Fruit fly (Drosophila melanogaster) whole organism, embryonic: ENCODE data around the gene rdog.

Source experiments
- Adf1 ChIP-seq: fragments of 200-800 bp; sonication (Bioruptor generic); IDR thresholded peaks from 2 replicates; pipeline ENCODE4 v1.3.6; 2022; ENCODE audit warnings: missing biosample characterization, missing genetic modification characterization
- Atf6 ChIP-seq: fragments of 200-800 bp; sonication (Bioruptor generic); IDR thresholded peaks from 2 replicates; pipeline ENCODE4 v1.3.6; 2022; ENCODE audit warnings: missing biosample characterization, missing genetic modification characterization
- BtbVII ChIP-seq: fragments of 200-800 bp; sonication (Bioruptor generic); optimal IDR thresholded peaks from 3 replicates; lab custom pipeline; 2017; ENCODE audit warnings: missing biosample characterization, mild to moderate bottlenecking, missing genetic modification characterization
- CG10267 ChIP-seq: fragments of 200-800 bp; sonication (Bioruptor generic); optimal IDR thresholded peaks from 2 replicates; lab custom pipeline; 2018; ENCODE audit warnings: missing biosample characterization, mild to moderate bottlenecking, missing genetic modification characterization, moderate library complexity
- CG10462 ChIP-seq: fragments of 200-800 bp; sonication (Bioruptor generic); optimal IDR thresholded peaks from 2 replicates; lab custom pipeline; 2016; ENCODE audit warnings: missing biosample characterization, missing genetic modification characterization
- CG10959 ChIP-seq: fragments of 200-800 bp; sonication (Bioruptor generic); IDR thresholded peaks from 2 replicates; pipeline ENCODE4 v1.3.6; 2022; ENCODE audit warnings: missing biosample characterization, missing genetic modification characterization
- CG12155 ChIP-seq: fragments of 200-800 bp; sonication (Bioruptor generic); optimal IDR thresholded peaks from 3 replicates; lab custom pipeline; 2016; ENCODE audit warnings: missing biosample characterization, missing genetic modification characterization
- CG12744 ChIP-seq: fragments of 200-800 bp; sonication (Bioruptor generic); optimal IDR thresholded peaks from 2 replicates; lab custom pipeline; 2016; ENCODE audit warnings: missing biosample characterization, missing genetic modification characterization
- CG14860 ChIP-seq: fragments of 200-800 bp; sonication (Bioruptor generic); IDR thresholded peaks from 3 replicates; pipeline ENCODE4 v1.3.6; 2022; ENCODE audit warnings: missing biosample characterization, missing genetic modification characterization; ENCODE audit not compliant: partially characterized antibody
- CG14965 ChIP-seq: fragments of 200-800 bp; sonication (Bioruptor generic); optimal IDR thresholded peaks from 2 replicates; lab custom pipeline; 2016; ENCODE audit warnings: missing biosample characterization, missing genetic modification characterization, borderline replicate concordance
- CG15601 ChIP-seq: fragments of 200-800 bp; sonication (Bioruptor generic); optimal IDR thresholded peaks from 3 replicates; lab custom pipeline; 2019; ENCODE audit warnings: missing biosample characterization, mild to moderate bottlenecking, missing genetic modification characterization, moderate library complexity
- CG18476 ChIP-seq: fragments of 200-800 bp; sonication (Bioruptor generic); optimal IDR thresholded peaks from 2 replicates; lab custom pipeline; 2016; ENCODE audit warnings: missing biosample characterization, mild to moderate bottlenecking, missing genetic modification characterization
- CG2678 ChIP-seq: fragments of 200-800 bp; sonication (Bioruptor generic); optimal IDR thresholded peaks from 3 replicates; lab custom pipeline; 2019; ENCODE audit warnings: missing biosample characterization, mild to moderate bottlenecking, missing genetic modification characterization, moderate library complexity
- CG2875 ChIP-seq: fragments of 200-800 bp; sonication (Bioruptor generic); optimal IDR thresholded peaks from 2 replicates; lab custom pipeline; 2017; ENCODE audit warnings: missing biosample characterization, mild to moderate bottlenecking, missing genetic modification characterization, missing genetic modification reagents
- CG3163 ChIP-seq: fragments of 200-800 bp; sonication (Bioruptor generic); optimal IDR thresholded peaks from 3 replicates; lab custom pipeline; 2016; ENCODE audit warnings: missing biosample characterization, missing genetic modification characterization
- CG4328 ChIP-seq: fragments of 200-800 bp; sonication (Bioruptor generic); optimal IDR thresholded peaks from 3 replicates; lab custom pipeline; 2017; ENCODE audit warnings: missing biosample characterization, missing genetic modification reagents, missing genetic modification characterization
- CG5180 ChIP-seq: fragments of 200-800 bp; sonication (Bioruptor generic); optimal IDR thresholded peaks from 3 replicates; lab custom pipeline; 2017; ENCODE audit warnings: missing biosample characterization, missing genetic modification characterization, mild to moderate bottlenecking, moderate library complexity, missing genetic modification reagents
- CG8281 ChIP-seq: fragments of 200-800 bp; sonication (Bioruptor generic); optimal IDR thresholded peaks from 2 replicates; lab custom pipeline; 2018; ENCODE audit warnings: missing biosample characterization, mild to moderate bottlenecking, missing genetic modification characterization, moderate library complexity
- CG8944 ChIP-seq: fragments of 200-800 bp; sonication (Bioruptor generic); optimal IDR thresholded peaks from 3 replicates; lab custom pipeline; 2016; ENCODE audit warnings: missing biosample characterization, missing genetic modification characterization
- CG9215 ChIP-seq: fragments of 200-800 bp; sonication (Bioruptor generic); IDR thresholded peaks from 2 replicates; pipeline ENCODE4 v1.3.6; 2022; ENCODE audit warnings: missing biosample characterization, missing genetic modification characterization
- CTCF ChIP-seq: fragments of 200-800 bp; sonication (Bioruptor generic); optimal IDR thresholded peaks from 2 replicates; lab custom pipeline; 2017; ENCODE audit warnings: missing biosample characterization, mild to moderate bottlenecking, missing genetic modification characterization, moderate library complexity
- Dfd ChIP-seq, 2 experiments: fragments of >200 bp; optimal IDR thresholded peaks; 2 replicates each; lab custom pipeline; 2017; ENCODE audit warnings: missing biosample characterization in 2 of 2, missing genetic modification characterization in 2 of 2
- H2.0 ChIP-seq: fragments of 200-800 bp; sonication (Bioruptor generic); IDR thresholded peaks from 2 replicates; pipeline ENCODE4 v1.3.6; 2022; ENCODE audit warnings: missing biosample characterization, missing genetic modification characterization
- HLH4C ChIP-seq: fragments of 200-800 bp; sonication (Bioruptor generic); IDR thresholded peaks from 3 replicates; pipeline ENCODE4 v1.3.6; 2022; ENCODE audit warnings: missing biosample characterization, missing genetic modification characterization; ENCODE audit not compliant: partially characterized antibody
- Hand ChIP-seq: fragments of 200-800 bp; sonication (Bioruptor generic); optimal IDR thresholded peaks from 2 replicates; lab custom pipeline; 2017; ENCODE audit warnings: mild to moderate bottlenecking, missing biosample characterization, missing genetic modification reagents, missing genetic modification characterization
- HmgZ ChIP-seq: fragments of 200-800 bp; sonication (Bioruptor generic); optimal IDR thresholded peaks from 2 replicates; lab custom pipeline; 2018; ENCODE audit warnings: missing biosample characterization, mild to moderate bottlenecking, missing genetic modification characterization
- Hmx ChIP-seq: fragments of 200-800 bp; sonication (Bioruptor generic); optimal IDR thresholded peaks from 2 replicates; lab custom pipeline; 2016; ENCODE audit warnings: missing biosample characterization, missing genetic modification characterization
- Hr78 ChIP-seq, 2 experiments: fragments of 200-800 bp in 1 of 2; fragments of >200 bp in 1 of 2; sonication (Bioruptor generic) in 1 of 2; optimal IDR thresholded peaks; 2 replicates each; lab custom pipeline; 2017 to 2019; ENCODE audit warnings: missing biosample characterization in 2 of 2, missing genetic modification characterization in 2 of 2, mild to moderate bottlenecking in 1 of 2, moderate library complexity in 1 of 2
- Lhr ChIP-seq: fragments of 200-800 bp; sonication (Bioruptor generic); optimal IDR thresholded peaks from 3 replicates; lab custom pipeline; 2017; ENCODE audit warnings: mild to moderate bottlenecking, missing biosample characterization, missing genetic modification reagents, missing genetic modification characterization
- MTF-1 ChIP-seq: fragments of 200-800 bp; sonication (Bioruptor generic); optimal IDR thresholded peaks from 2 replicates; lab custom pipeline; 2018; ENCODE audit warnings: missing biosample characterization, mild to moderate bottlenecking, missing genetic modification characterization, borderline replicate concordance
- Xrp1 ChIP-seq: fragments of 200-800 bp; sonication (Bioruptor generic); IDR thresholded peaks from 2 replicates; pipeline ENCODE4 v1.3.6; 2022; ENCODE audit warnings: missing biosample characterization, missing genetic modification characterization
- bsh ChIP-seq, 2 experiments: fragments of 200-800 bp; sonication (Bioruptor generic); optimal IDR thresholded peaks; 2 replicates each; lab custom pipeline; 2017 to 2018; ENCODE audit warnings: mild to moderate bottlenecking in 2 of 2, missing biosample characterization in 2 of 2, missing genetic modification characterization in 2 of 2, moderate library complexity in 1 of 2
- cato ChIP-seq: fragments of 200-800 bp; sonication (Bioruptor generic); optimal IDR thresholded peaks from 2 replicates; lab custom pipeline; 2016; ENCODE audit warnings: missing biosample characterization, missing genetic modification characterization, borderline replicate concordance
- da ChIP-seq: fragments of 200-800 bp; sonication (Bioruptor generic); optimal IDR thresholded peaks from 2 replicates; lab custom pipeline; 2016; ENCODE audit warnings: missing biosample characterization, missing genetic modification characterization
- dan ChIP-seq: fragments of 200-800 bp; sonication (Bioruptor generic); IDR thresholded peaks from 2 replicates; pipeline ENCODE4 v1.3.6; 2022; ENCODE audit warnings: missing biosample characterization, missing genetic modification characterization
- grn ChIP-seq: fragments of 200-800 bp; sonication (Bioruptor generic); optimal IDR thresholded peaks from 3 replicates; lab custom pipeline; 2017; ENCODE audit warnings: missing biosample characterization, missing genetic modification characterization
- h ChIP-seq: fragments of >200 bp; optimal IDR thresholded peaks from 2 replicates; lab custom pipeline; 2017
- hb ChIP-seq: fragments of 200-800 bp; sonication (Bioruptor generic); IDR thresholded peaks from 3 replicates; pipeline ENCODE4 v1.3.6; 2022; ENCODE audit warnings: missing biosample characterization, missing genetic modification characterization; ENCODE audit not compliant: partially characterized antibody
- hkb ChIP-seq, 2 experiments: fragments of 200-800 bp in 1 of 2; fragments of >200 bp in 1 of 2; sonication (Bioruptor generic) in 1 of 2; IDR thresholded peaks in 1 of 2; optimal IDR thresholded peaks in 1 of 2; 2 replicates each; pipeline versions ENCODE4 v1.3.6 to Lab custom; 2017 to 2022; ENCODE audit warnings: missing biosample characterization in 1 of 2, missing genetic modification characterization in 1 of 2
- inv ChIP-seq: fragments of 200-800 bp; sonication (Bioruptor generic); IDR thresholded peaks from 2 replicates; pipeline ENCODE4 v1.3.6; 2022; ENCODE audit warnings: missing biosample characterization, missing genetic modification characterization; ENCODE audit not compliant: partially characterized antibody
- oc ChIP-seq: fragments of 200-800 bp; sonication (Bioruptor generic); optimal IDR thresholded peaks from 2 replicates; lab custom pipeline; 2018; ENCODE audit warnings: missing biosample characterization, mild to moderate bottlenecking, missing genetic modification characterization, moderate library complexity
- phol ChIP-seq: fragments of 200-800 bp; sonication (Bioruptor generic); optimal IDR thresholded peaks from 3 replicates; lab custom pipeline; 2018; ENCODE audit warnings: missing biosample characterization, mild to moderate bottlenecking, missing genetic modification characterization, moderate library complexity
- prd ChIP-seq, 3 experiments: fragments of >200 bp in 2 of 3; fragments of 200-800 bp in 1 of 3; sonication (Bioruptor generic) in 1 of 3; optimal IDR thresholded peaks in 2 of 3; IDR thresholded peaks in 1 of 3; 2 replicates in 2 of 3; 3 replicates in 1 of 3; pipeline versions ENCODE4 v1.3.6 to Lab custom; 2017 to 2022; ENCODE audit warnings: missing biosample characterization in 1 of 3, missing genetic modification characterization in 1 of 3
- repo ChIP-seq: fragments of 200-800 bp; sonication (Bioruptor generic); optimal IDR thresholded peaks from 2 replicates; lab custom pipeline; 2016; ENCODE audit warnings: missing biosample characterization, missing genetic modification characterization
- rib ChIP-seq: fragments of 200-800 bp; sonication (Bioruptor generic); IDR thresholded peaks from 2 replicates; pipeline ENCODE4 v1.3.6; 2022; ENCODE audit warnings: missing biosample characterization, missing genetic modification characterization
- sc ChIP-seq, 3 experiments: fragments of >200 bp in 2 of 3; fragments of 200-800 bp in 1 of 3; sonication (Bioruptor generic) in 1 of 3; optimal IDR thresholded peaks; 2 replicates in 2 of 3; 3 replicates in 1 of 3; lab custom pipeline; 2017; ENCODE audit warnings: mild to moderate bottlenecking in 1 of 3, missing biosample characterization in 1 of 3, missing genetic modification characterization in 1 of 3, missing genetic modification reagents in 1 of 3
- sim ChIP-seq: fragments of 200-800 bp; sonication (Bioruptor generic); IDR thresholded peaks from 2 replicates; pipeline ENCODE4 v1.3.6; 2022; ENCODE audit warnings: missing biosample characterization, missing genetic modification characterization
- ssp ChIP-seq: fragments of 200-800 bp; sonication (Bioruptor generic); IDR thresholded peaks from 2 replicates; pipeline ENCODE4 v1.3.6; 2022; ENCODE audit warnings: missing biosample characterization, missing genetic modification characterization
- zfh2 ChIP-seq: fragments of 200-800 bp; sonication (Bioruptor generic); optimal IDR thresholded peaks from 2 replicates; lab custom pipeline; 2016; ENCODE audit warnings: missing biosample characterization, missing genetic modification characterization

rdog gene

dm6 chr3R:29116167-29116725 lies 41.7 kb upstream of the rdog start, which contains the start of gene Atg14 (continued):
- TF ChIP-seq dan: no peak
- no peak for TF ChIP-seq h (lab: Kevin White, UChicago)
- no peak for TF ChIP-seq Lhr (GFP tag; lab: Kevin White, UChicago)
- TF ChIP-seq repo: peak; percentile 19
- no peak for TF ChIP-seq sc (optimal IDR thresholded peaks at IDR 0.05; lab: Kevin White, UChicago)
- no peak for TF ChIP-seq sc (GFP tag; optimal IDR thresholded peaks at IDR 0.05; lab: Kevin White, UChicago)
- no peak for TF ChIP-seq CG8944
- TF ChIP-seq CG10267 (tag; lab: Kevin White, UChicago): peak; percentile 99
- TF ChIP-seq Hr78 (GFP tag; optimal IDR thresholded peaks at IDR 0.05; lab: Kevin White, UChicago): no peak
- no peak for TF ChIP-seq CG2875 (GFP tag; lab: Kevin White, UChicago)
- TF ChIP-seq sim (GFP tag; lab: Robert Waterston, UW): no peak
- no peak for TF ChIP-seq zfh2 (GFP tag; lab: Kevin White, UChicago)
- TF ChIP-seq hb (GFP tag; lab: Robert Waterston, UW): peak; percentile 95
- TF ChIP-seq prd (optimal IDR thresholded peaks at IDR 0.05; lab: Kevin White, UChicago): no peak
- TF ChIP-seq prd (GFP tag; IDR thresholded peaks at IDR 0.05; lab: Robert Waterston, UW): 0 out of 3 replicates have a peak, but pooled peaks have one; percentile 13
- no peak for TF ChIP-seq hkb (optimal IDR thresholded peaks at IDR 0.05; lab: Kevin White, UChicago)
- 0 out of 2 replicates have a peak, but pooled peaks have one; percentile 20 for TF ChIP-seq hkb (GFP tag; IDR thresholded peaks at IDR 0.05; lab: Robert Waterston, UW)
- no peak for TF ChIP-seq CG10959 (GFP tag; lab: Robert Waterston, UW)
- TF ChIP-seq cato (GFP tag; lab: Kevin White, UChicago): no peak
- no peak for TF ChIP-seq CG12744
- peak; percentile 69 for TF ChIP-seq HmgZ (tag; lab: Kevin White, UChicago)
- TF ChIP-seq Adf1 (GFP tag; lab: Robert Waterston, UW): no peak
- no peak for TF ChIP-seq Atf6 (GFP tag; lab: Robert Waterston, UW)
- no peak for TF ChIP-seq Dfd (GFP tag; optimal IDR thresholded peaks at IDR 0.05; lab: Kevin White, UChicago)
- peak; percentile 44; the same call in 1 of the 2 replicates for TF ChIP-seq Xrp1 (GFP tag; lab: Robert Waterston, UW)
- TF ChIP-seq inv (GFP tag; lab: Robert Waterston, UW): peak; percentile 79
- peak; percentile 92 for TF ChIP-seq CG14860 (GFP tag; lab: Robert Waterston, UW)
- no peak for TF ChIP-seq CG4328 (GFP tag; lab: Kevin White, UChicago)
- peak; percentile 19 for TF ChIP-seq CG2678 (tag; lab: Kevin White, UChicago)
- TF ChIP-seq CG18476: no peak
- no peak for TF ChIP-seq H2.0
- peak; percentile 98 for TF ChIP-seq HLH4C (GFP tag; lab: Robert Waterston, UW)
- TF ChIP-seq BtbVII: no peak
- TF ChIP-seq CG9215: no peak
- no peak for TF ChIP-seq CG5180 (GFP tag; lab: Kevin White, UChicago)
- no peak for TF ChIP-seq rib (GFP tag; lab: Robert Waterston, UW)
- no peak for TF ChIP-seq bsh (GFP tag; optimal IDR thresholded peaks at IDR 0.05; lab: Kevin White, UChicago)
- no peak for TF ChIP-seq CG3163 (GFP tag; lab: Kevin White, UChicago)
- no peak for TF ChIP-seq Hand
- no peak for TF ChIP-seq MTF-1
- TF ChIP-seq CG8281 (tag; lab: Kevin White, UChicago): no peak
- TF ChIP-seq CG15601 (tag; lab: Kevin White, UChicago): no peak
- no peak for TF ChIP-seq oc (tag; lab: Kevin White, UChicago)
- no peak for TF ChIP-seq CTCF (GFP tag; lab: Kevin White, UChicago)
- no peak for TF ChIP-seq ssp (GFP tag; lab: Robert Waterston, UW)
- no peak for TF ChIP-seq da (GFP tag; lab: Kevin White, UChicago)
- no peak for TF ChIP-seq CG14965 (GFP tag; lab: Kevin White, UChicago)
- TF ChIP-seq phol (tag; lab: Kevin White, UChicago): peak; percentile 41
- no peak for TF ChIP-seq grn (GFP tag; lab: Kevin White, UChicago)
- TF ChIP-seq CG12155 (GFP tag; lab: Kevin White, UChicago): peak; percentile 18
- TF ChIP-seq Hmx (GFP tag; lab: Kevin White, UChicago): no peak
- no peak for TF ChIP-seq CG10462 (GFP tag; lab: Kevin White, UChicago)
